Fruit fly (Drosophila melanogaster) whole organism, pupa: ENCODE results near the gene CG31715.

ENCODE experiments used
- CG10348 ChIP-seq: fragments of 200-800 bp; sonication (Bioruptor generic); IDR thresholded peaks from 2 replicates; pipeline ENCODE4 v1.3.6; 2022; ENCODE audit warnings: missing biosample characterization, missing genetic modification characterization
- CG13204 ChIP-seq: fragments of 200-800 bp; sonication (Bioruptor generic); optimal IDR thresholded peaks from 2 replicates; lab custom pipeline; 2018; ENCODE audit warnings: missing biosample characterization, mild to moderate bottlenecking, missing genetic modification characterization, moderate library complexity
- CG14655 ChIP-seq: fragments of 200-800 bp; sonication (Bioruptor generic); optimal IDR thresholded peaks from 3 replicates; lab custom pipeline; 2017; ENCODE audit warnings: mild to moderate bottlenecking, missing biosample characterization, missing genetic modification reagents, missing genetic modification characterization
- CG15710 ChIP-seq: fragments of 200-800 bp; sonication (Bioruptor generic); optimal IDR thresholded peaks from 2 replicates; lab custom pipeline; 2018; ENCODE audit warnings: missing biosample characterization, mild to moderate bottlenecking, missing genetic modification characterization, moderate library complexity
- CG32121 ChIP-seq: fragments of 200-800 bp; sonication (Bioruptor generic); IDR thresholded peaks from 2 replicates; pipeline ENCODE4 v1.3.6; 2022; ENCODE audit warnings: missing biosample characterization, missing genetic modification characterization
- CG4496 ChIP-seq: fragments of 200-800 bp; sonication (Bioruptor generic); IDR thresholded peaks from 3 replicates; pipeline ENCODE4 v1.3.6; 2022; ENCODE audit warnings: missing biosample characterization, missing genetic modification characterization
- CG8159 ChIP-seq: fragments of 200-800 bp; sonication (Bioruptor generic); optimal IDR thresholded peaks from 3 replicates; lab custom pipeline; 2018; ENCODE audit warnings: missing biosample characterization, mild to moderate bottlenecking, missing genetic modification characterization, moderate library complexity
- D1 ChIP-seq: fragments of 200-800 bp; sonication (Bioruptor generic); optimal IDR thresholded peaks from 2 replicates; lab custom pipeline; 2018; ENCODE audit warnings: missing biosample characterization, mild to moderate bottlenecking, missing genetic modification characterization, moderate library complexity
- EcR ChIP-seq: fragments of 200-800 bp; sonication (Bioruptor generic); optimal IDR thresholded peaks from 3 replicates; lab custom pipeline; 2019; ENCODE audit warnings: missing biosample characterization, missing genetic modification characterization, mild to moderate bottlenecking, moderate library complexity, missing genetic modification reagents
- Ets98B ChIP-seq: fragments of 200-800 bp; sonication (Bioruptor generic); IDR thresholded peaks from 2 replicates; pipeline ENCODE4 v1.3.6; 2022; ENCODE audit warnings: missing biosample characterization, missing genetic modification characterization
- Pif1A ChIP-seq: fragments of 200-800 bp; sonication (Bioruptor generic); optimal IDR thresholded peaks from 3 replicates; lab custom pipeline; 2016; ENCODE audit warnings: missing biosample characterization, missing genetic modification characterization
- Pif1B ChIP-seq: fragments of 200-800 bp; sonication (Bioruptor generic); optimal IDR thresholded peaks from 3 replicates; lab custom pipeline; 2016; ENCODE audit warnings: missing biosample characterization, missing genetic modification characterization
- Snoo ChIP-seq: fragments of 200-800 bp; sonication (Bioruptor generic); optimal IDR thresholded peaks from 3 replicates; lab custom pipeline; 2017; ENCODE audit warnings: missing biosample characterization, mild to moderate bottlenecking, missing genetic modification characterization, inconsistent platforms
- gl ChIP-seq: fragments of 200-800 bp; sonication (Bioruptor generic); optimal IDR thresholded peaks from 2 replicates; lab custom pipeline; 2018; ENCODE audit warnings: missing biosample characterization, mild to moderate bottlenecking, missing genetic modification characterization

dm6 chr2L:10381890-10382450, 40.6 kb downstream of the CG31715 start, which contains the start of gene CG5096:
- no peak for TF ChIP-seq Pif1B (GFP tag; lab: Kevin White, UChicago)
- no peak for TF ChIP-seq EcR
- peak; percentile 72 for TF ChIP-seq CG4496 (GFP tag; lab: Robert Waterston, UW)
- TF ChIP-seq Pif1A (GFP tag; lab: Kevin White, UChicago), result no peak
- no peak for TF ChIP-seq CG8159 (tag; lab: Kevin White, UChicago)
- TF ChIP-seq CG10348 (GFP tag; lab: Robert Waterston, UW), result no peak
- TF ChIP-seq D1 (tag; lab: Kevin White, UChicago), result no peak
- no peak for TF ChIP-seq CG13204 (GFP tag; lab: Kevin White, UChicago)
- peak; percentile 53 for TF ChIP-seq CG15710 (tag; lab: Kevin White, UChicago)
- TF ChIP-seq gl (tag; lab: Kevin White, UChicago), result no peak
- TF ChIP-seq Ets98B (GFP tag; lab: Robert Waterston, UW), result peak; percentile 37
- TF ChIP-seq Snoo, result peak; percentile 54
- no peak for TF ChIP-seq CG14655
- TF ChIP-seq CG32121 (GFP tag; lab: Robert Waterston, UW), result peak; percentile 41; the same call in 1 of the 2 replicates
